Worm (Caenorhabditis elegans) whole organism, young adult: ENCODE data around the gene C38C6.3.

Source experiments
- F22D6.2 ChIP-seq: sonication (generic microtip); optimal IDR thresholded peaks from 2 replicates; lab custom pipeline; 2016; ENCODE audit warnings: mild to moderate bottlenecking, missing genetic modification characterization, missing compliant biosample characterization
- K11D2.4 ChIP-seq: fragments of 200-800 bp; sonication (Bioruptor generic); IDR thresholded peaks from 2 replicates; pipeline ENCODE4 v1.3.6; 2022; ENCODE audit warnings: missing genetic modification reagents, missing genetic modification characterization, missing compliant biosample characterization
- Y95B8A.8 ChIP-seq: fragments of 200-800 bp; sonication (Bioruptor generic); IDR thresholded peaks from 2 replicates; pipeline ENCODE4 v1.3.6; 2022; ENCODE audit warnings: missing genetic modification reagents, missing genetic modification characterization, missing compliant biosample characterization
- dox-1 ChIP-seq: fragments of 200-800 bp; sonication (Bioruptor generic); IDR thresholded peaks from 2 replicates; pipeline ENCODE4 v1.3.6; 2022; ENCODE audit warnings: missing genetic modification reagents, missing genetic modification characterization, missing compliant biosample characterization
- dpl-1 ChIP-seq: fragments of 150-350 bp; optimal IDR thresholded peaks from 2 replicates; lab custom pipeline; 2014; ENCODE audit warnings: missing biosample characterization, missing genetic modification reagents, missing genetic modification characterization
- efl-1 ChIP-seq: fragments of 150-350 bp; optimal IDR thresholded peaks from 2 replicates; lab custom pipeline; 2014; ENCODE audit warnings: missing biosample characterization, missing genetic modification reagents, missing genetic modification characterization
- nfya-1 ChIP-seq: sonication (generic microtip); optimal IDR thresholded peaks from 2 replicates; lab custom pipeline; 2017; ENCODE audit warnings: antibody characterized with exemption, missing compliant biosample characterization, missing genetic modification characterization, borderline replicate concordance; ENCODE audit not compliant: insufficient read depth
- nhr-179 ChIP-seq: sonication (generic microtip); optimal IDR thresholded peaks from 2 replicates; lab custom pipeline; 2016; ENCODE audit warnings: mild to moderate bottlenecking, missing genetic modification characterization, missing compliant biosample characterization
- nhr-27 ChIP-seq: fragments of 200-800 bp; sonication (Bioruptor generic); optimal IDR thresholded peaks from 2 replicates; lab custom pipeline; 2018; ENCODE audit warnings: mild to moderate bottlenecking, missing genetic modification characterization, moderate library complexity, missing compliant biosample characterization
- nhr-90 ChIP-seq: sonication (generic microtip); optimal IDR thresholded peaks from 2 replicates; lab custom pipeline; 2016; ENCODE audit warnings: missing genotype, mild to moderate bottlenecking, missing genetic modification characterization, missing compliant biosample characterization
- snpc-4 ChIP-seq, 5 experiments: fragments of 150-350 bp in 1 of 5; sonication (generic microtip) in 4 of 5; optimal IDR thresholded peaks; 2 replicates each; lab custom pipeline; 2014 to 2018; ENCODE audit warnings: missing genetic modification characterization in 5 of 5, missing biosample characterization in 3 of 5, antibody characterized with exemption in 2 of 5, mild to moderate bottlenecking in 2 of 5, missing compliant biosample characterization in 2 of 5, missing genotype in 2 of 5, moderate library complexity in 2 of 5, missing genetic modification reagents in 1 of 5
- unc-130 ChIP-seq: sonication (generic microtip); optimal IDR thresholded peaks from 2 replicates; lab custom pipeline; 2016; ENCODE audit warnings: missing genetic modification reagents, missing genetic modification characterization, missing compliant biosample characterization
- ztf-25 ChIP-seq: fragments of 200-800 bp; sonication (Bioruptor generic); IDR thresholded peaks from 2 replicates; pipeline ENCODE4 v1.3.6; 2022; ENCODE audit warnings: missing genetic modification reagents, missing genetic modification characterization, missing compliant biosample characterization

DNA sequence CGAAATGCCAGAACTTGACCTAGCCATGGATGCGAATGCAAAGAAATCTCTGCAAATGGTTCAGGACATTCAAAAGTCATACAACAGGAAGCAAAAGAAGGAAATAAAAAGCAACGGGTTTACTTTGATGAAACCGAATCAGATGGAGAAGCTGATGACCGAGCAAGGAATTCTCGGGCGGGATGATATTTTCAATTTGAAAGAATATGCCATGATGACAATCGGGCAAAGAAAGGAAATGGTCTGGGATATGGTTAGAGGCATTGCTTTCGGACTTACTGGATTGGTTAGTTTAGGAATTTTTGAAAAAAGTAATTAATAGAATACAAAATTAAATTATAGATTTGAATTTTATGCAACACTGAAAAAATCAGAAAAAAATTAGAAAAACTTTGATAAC is 12.2 kb upstream of the C38C6.3 start:
- TF ChIP-seq nfya-1 (tag; lab: Kevin White, UChicago) (no peak), snpc-4 (GFP tag; optimal IDR thresholded peaks at IDR 0.05; lab: Kevin White, UChicago) (no peak), snpc-4 (tag; optimal IDR thresholded peaks at IDR 0.05; lab: Kevin White, UChicago) (no peak), nhr-27 (tag; lab: Kevin White, UChicago) (no peak), K11D2.4 (GFP tag; lab: Robert Waterston, UW) (no peak), F22D6.2 (tag; lab: Kevin White, UChicago) (no peak), efl-1 (GFP tag; lab: Kevin White, UChicago) (no peak), nhr-90 (no peak), dox-1 (GFP tag; lab: Robert Waterston, UW) (no peak), nhr-179 (tag; lab: Kevin White, UChicago) (no peak), ztf-25 (GFP tag; lab: Robert Waterston, UW) (no peak), unc-130 (GFP tag; lab: Kevin White, UChicago) (no peak), Y95B8A.8 (GFP tag; lab: Robert Waterston, UW) (no peak), dpl-1 (GFP tag; lab: Kevin White, UChicago) (no peak)
